Worm (Caenorhabditis elegans): ENCODE data around the gene math-19.
"Not testable (repeated sequence)": the region's sequence is repeated elsewhere in the genome, so short reads cannot be mapped to it uniquely, and the experiment has no call there.

DNA sequence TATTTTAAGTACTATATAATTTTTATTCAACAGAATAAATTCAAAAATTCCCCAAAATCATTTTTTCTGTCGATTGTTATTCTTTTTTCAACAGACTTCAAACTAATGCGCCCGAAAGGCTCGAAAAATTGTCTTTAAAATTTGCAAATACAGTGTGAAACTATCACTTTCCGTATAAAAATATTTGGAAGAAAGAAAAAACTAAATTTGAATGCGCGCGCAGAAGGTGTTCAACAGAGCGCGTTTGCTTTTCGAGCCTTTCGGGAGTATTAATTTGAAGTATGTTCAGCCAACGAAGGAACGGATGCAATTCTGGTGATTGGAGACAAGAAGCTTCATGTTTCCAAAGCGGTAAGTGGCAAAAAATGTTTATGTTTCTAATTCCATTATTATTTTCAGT lies 33.6 kb downstream of the math-19 start, which contains the start of gene btb-4:
- TF ChIP-seq nhr-28, nhr-6 (tag; optimal IDR thresholded peaks at IDR 0.05): not testable (repeated sequence)

Measured in whole organism, L4 larva.